Worm (Caenorhabditis elegans) whole organism, L4 larva: ENCODE results near the gene T10G3.4.

Source experiments
- F10B5.3 ChIP-seq: sonication (generic microtip); optimal IDR thresholded peaks from 2 replicates; lab custom pipeline; 2016; ENCODE audit warnings: mild to moderate bottlenecking, missing genetic modification characterization, missing compliant biosample characterization
- F26F4.8 ChIP-seq: fragments of 200-800 bp; sonication (Bioruptor generic); conservative IDR thresholded peaks from 2 replicates; pipeline ENCODE4 v1.3.6; 2022; ENCODE audit warnings: missing genetic modification characterization, missing compliant biosample characterization
- T20F7.1 ChIP-seq: fragments of 200-800 bp; sonication (Bioruptor generic); optimal IDR thresholded peaks from 2 replicates; lab custom pipeline; 2018; ENCODE audit warnings: mild to moderate bottlenecking, missing genetic modification characterization, missing compliant biosample characterization
- T26A8.4 ChIP-seq: fragments of 200-800 bp; sonication (Bioruptor generic); IDR thresholded peaks from 2 replicates; pipeline ENCODE4 v1.3.6; 2022; ENCODE audit warnings: missing genetic modification characterization, missing compliant biosample characterization
- Y48G9A.11 ChIP-seq: fragments of 200-800 bp; sonication (Bioruptor generic); IDR thresholded peaks from 2 replicates; pipeline ENCODE4 v1.3.6; 2022; ENCODE audit warnings: missing genetic modification reagents, missing genetic modification characterization, missing compliant biosample characterization
- aha-1 ChIP-seq: fragments of 150-350 bp; peaks from one replicate; lab custom pipeline; 2014; ENCODE audit warnings: missing biosample characterization, missing genetic modification characterization
- ceh-62 ChIP-seq: sonication (generic microtip); optimal IDR thresholded peaks from 2 replicates; lab custom pipeline; 2017; ENCODE audit warnings: missing biosample characterization, missing genetic modification characterization
- ces-1 ChIP-seq: fragments of 150-350 bp; sonication (generic microtip); optimal IDR thresholded peaks from 4 replicates; lab custom pipeline; 2014; ENCODE audit warnings: missing biosample characterization, missing genetic modification reagents, missing genetic modification characterization
- ctbp-1 ChIP-seq: fragments of 200-800 bp; sonication (Bioruptor generic); IDR thresholded peaks from 2 replicates; pipeline ENCODE4 v1.3.6; 2022; ENCODE audit warnings: missing genetic modification reagents, missing genetic modification characterization, missing compliant biosample characterization
- daf-19 ChIP-seq: fragments of 200-800 bp; sonication (Bioruptor generic); conservative IDR thresholded peaks from 2 replicates; pipeline ENCODE4 v1.3.6; 2022; ENCODE audit warnings: missing genetic modification characterization, missing compliant biosample characterization
- dpl-1 ChIP-seq: fragments of 150-350 bp; optimal IDR thresholded peaks from 2 replicates; lab custom pipeline; 2014; ENCODE audit warnings: missing biosample characterization, missing genetic modification reagents, missing genetic modification characterization
- duxl-1 ChIP-seq: sonication (generic microtip); optimal IDR thresholded peaks from 2 replicates; lab custom pipeline; 2016; ENCODE audit warnings: mild to moderate bottlenecking, missing genetic modification characterization, moderate library complexity, missing compliant biosample characterization; ENCODE audit not compliant: poor library complexity
- lin-38 ChIP-seq: fragments of 200-800 bp; sonication (Bioruptor generic); IDR thresholded peaks from 2 replicates; pipeline ENCODE4 v1.3.6; 2022; ENCODE audit warnings: missing genetic modification reagents, missing genetic modification characterization, missing compliant biosample characterization
- madf-9 ChIP-seq: fragments of 200-800 bp; sonication (Bioruptor generic); conservative IDR thresholded peaks from 2 replicates; pipeline ENCODE4 v1.3.6; 2022; ENCODE audit warnings: missing genetic modification reagents, missing genetic modification characterization, missing compliant biosample characterization
- mxl-2 ChIP-seq: fragments of 200-800 bp; sonication (Bioruptor generic); conservative IDR thresholded peaks from 2 replicates; pipeline ENCODE4 v1.3.6; 2022; ENCODE audit warnings: missing genetic modification reagents, missing genetic modification characterization, missing compliant biosample characterization
- nhr-25 ChIP-seq: sonication (generic microtip); optimal IDR thresholded peaks from 2 replicates; lab custom pipeline; 2017; ENCODE audit warnings: missing genetic modification characterization, mild to moderate bottlenecking, missing compliant biosample characterization, antibody characterized with exemption, moderate library complexity, borderline replicate concordance; ENCODE audit not compliant: insufficient read depth
- nhr-41 ChIP-seq: fragments of 200-800 bp; sonication (Bioruptor generic); IDR thresholded peaks from 2 replicates; pipeline ENCODE4 v1.3.6; 2022; ENCODE audit warnings: missing genetic modification reagents, missing genetic modification characterization, missing compliant biosample characterization
- php-3 ChIP-seq: fragments of 200-800 bp; sonication (Bioruptor generic); IDR thresholded peaks from 2 replicates; pipeline ENCODE4 v1.3.6; 2022; ENCODE audit warnings: missing genetic modification reagents, missing genetic modification characterization, missing compliant biosample characterization
- set-16 ChIP-seq: fragments of 200-800 bp; sonication (Bioruptor generic); IDR thresholded peaks from 2 replicates; pipeline ENCODE4 v1.3.6; 2022; ENCODE audit warnings: missing genetic modification reagents, missing genetic modification characterization, missing compliant biosample characterization
- skn-1 ChIP-seq: fragments of 150-350 bp; optimal IDR thresholded peaks from 2 replicates; lab custom pipeline; 2014; ENCODE audit warnings: missing biosample characterization, missing genetic modification characterization
- snpc-1.2 ChIP-seq: fragments of 200-800 bp; sonication (Bioruptor generic); IDR thresholded peaks from 2 replicates; pipeline ENCODE4 v1.3.6; 2022; ENCODE audit warnings: missing genetic modification reagents, missing genetic modification characterization, missing compliant biosample characterization
- spr-3 ChIP-seq: fragments of 200-800 bp; sonication (Bioruptor generic); optimal IDR thresholded peaks from 2 replicates; lab custom pipeline; 2018; ENCODE audit warnings: mild to moderate bottlenecking, missing genetic modification characterization, missing compliant biosample characterization
- unc-39 ChIP-seq: sonication (generic microtip); optimal IDR thresholded peaks from 2 replicates; lab custom pipeline; 2017; ENCODE audit warnings: missing biosample characterization, missing genetic modification characterization
- unc-62 ChIP-seq, 3 experiments: fragments of 150-350 bp in 1 of 3; sonication (generic microtip); optimal IDR thresholded peaks in 2 of 3; peaks in 1 of 3; 1 replicate in 1 of 3; 2 replicates in 2 of 3; lab custom pipeline; 2014 to 2017; ENCODE audit warnings: missing biosample characterization in 3 of 3, missing genetic modification characterization in 3 of 3, missing genetic modification reagents in 3 of 3, missing genotype in 1 of 3
- zfp-2 ChIP-seq: sonication (generic microtip); optimal IDR thresholded peaks from 2 replicates; lab custom pipeline; 2016; ENCODE audit warnings: mild to moderate bottlenecking, missing genetic modification characterization, missing compliant biosample characterization

Gene T10G3.4

ce11 chrV:13441661-13442060 is 42.6 kb downstream of the T10G3.4 start, which contains the start of gene col-162:
TSS of gene col-162 (plus strand) at chrV:13441961.
- no peak for TF ChIP-seq Y48G9A.11 (GFP tag; lab: Robert Waterston, UW)
- TF ChIP-seq php-3 (GFP tag; lab: Robert Waterston, UW): no peak
- no peak for TF ChIP-seq madf-9 (GFP tag; lab: Robert Waterston, UW)
- no peak for TF ChIP-seq F10B5.3 (tag; lab: Kevin White, UChicago)
- TF ChIP-seq unc-39: no peak
- no peak for TF ChIP-seq spr-3 (GFP tag; lab: Kevin White, UChicago)
- no peak for TF ChIP-seq ctbp-1 (GFP tag; lab: Robert Waterston, UW)
- TF ChIP-seq F26F4.8 (GFP tag; lab: Robert Waterston, UW): no peak

DNA sequence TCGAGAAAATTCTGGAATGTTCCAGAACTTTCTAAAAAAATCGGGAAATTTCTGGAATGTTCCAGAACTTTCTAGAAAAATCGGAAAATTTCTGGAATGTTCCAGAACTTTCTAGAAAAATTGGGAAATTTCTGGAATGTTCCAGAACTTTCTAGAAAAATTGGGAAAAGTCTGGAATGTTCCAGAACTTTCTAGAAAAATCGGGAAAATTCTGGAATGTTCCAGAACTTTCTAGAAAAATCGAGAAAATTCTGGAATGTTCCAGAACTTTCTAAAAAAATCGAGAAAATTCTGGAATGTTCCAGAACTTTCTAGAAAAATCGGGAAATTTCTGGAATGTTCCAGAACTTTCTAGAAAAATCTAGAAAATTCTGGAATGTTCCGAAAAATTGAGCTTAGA is 43.9 kb downstream of the T10G3.4 start:
- peak; percentile 34; the same call in 1 of the 2 replicates for TF ChIP-seq lin-38 (GFP tag; lab: Robert Waterston, UW)

DNA sequence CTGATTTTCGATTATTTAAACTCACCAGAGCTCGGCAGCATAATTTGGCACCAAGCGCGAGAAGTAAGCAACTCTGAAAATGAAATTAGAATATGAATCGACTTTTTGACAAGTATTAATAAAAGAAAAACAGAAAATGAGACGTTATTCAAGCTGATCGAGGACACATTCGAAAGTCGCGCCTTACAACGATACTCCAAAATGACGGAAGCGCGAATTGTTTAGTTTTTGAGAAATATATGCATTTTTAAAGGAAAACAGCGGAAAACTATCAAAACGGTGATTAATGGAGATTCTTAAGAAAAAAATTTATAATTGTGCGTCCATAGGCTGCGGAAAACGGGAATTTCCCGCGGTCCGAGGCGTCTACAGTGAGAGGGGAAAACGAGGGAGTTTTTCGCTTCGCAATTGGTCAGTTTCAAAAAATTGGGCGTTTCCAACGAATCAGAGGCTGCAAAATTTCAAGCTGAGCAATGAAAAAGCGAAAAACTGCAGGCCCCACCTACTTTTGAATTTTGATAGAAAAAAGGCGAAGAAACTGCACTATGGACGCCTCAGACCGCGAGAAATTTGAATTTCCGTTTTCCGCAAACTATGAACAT is 46.7 kb downstream of the T10G3.4 start, which contains the start of gene mes-4:
Gene mes-4 (minus strand): TSS at position 73 of the 602 bp plus-strand sequence.
- no peak for TF ChIP-seq daf-19 (GFP tag; lab: Robert Waterston, UW)
- no peak for TF ChIP-seq duxl-1 (tag; lab: Kevin White, UChicago)
- no peak for TF ChIP-seq snpc-1.2 (GFP tag; lab: Robert Waterston, UW)
- TF ChIP-seq dpl-1 (GFP tag; lab: Kevin White, UChicago): peak; percentile 53
- TF ChIP-seq set-16 (GFP tag; lab: Robert Waterston, UW): no peak
- TF ChIP-seq nhr-25: no peak
- peak; percentile 87 for TF ChIP-seq T20F7.1
- TF ChIP-seq ces-1 (GFP tag; lab: Kevin White, UChicago): no peak
- no peak for TF ChIP-seq T26A8.4
- TF ChIP-seq nhr-41 (GFP tag; lab: Robert Waterston, UW): no peak
- no peak for TF ChIP-seq zfp-2 (tag; lab: Kevin White, UChicago)
- peak in 1 of 2 experiments; percentile 78 for TF ChIP-seq unc-62 (GFP tag; optimal IDR thresholded peaks at IDR 0.05 in 1 of 2; lab: Kevin White, UChicago)
- TF ChIP-seq unc-62 (tag; optimal IDR thresholded peaks at IDR 0.05; lab: Kevin White, UChicago): no peak
- TF ChIP-seq skn-1 (tag; lab: Kevin White, UChicago): no peak

DNA sequence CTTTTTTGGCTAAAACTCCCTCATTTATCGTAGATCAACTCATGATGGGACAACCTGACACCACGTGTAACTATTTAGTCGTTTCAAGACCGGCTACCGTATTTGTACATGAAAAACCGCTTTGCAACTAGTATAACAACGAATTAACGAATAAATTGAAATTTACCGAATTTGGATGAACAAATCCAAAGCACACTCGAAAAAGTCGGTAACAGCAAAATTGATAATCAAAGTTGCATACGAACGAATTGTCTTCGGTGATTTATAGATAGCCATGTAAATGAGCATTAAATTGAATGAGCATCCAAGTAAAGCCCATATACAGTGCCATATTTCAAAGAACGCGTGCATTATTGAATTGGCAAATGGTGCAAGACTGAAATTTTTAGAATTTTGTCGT is 51.9 kb downstream of the T10G3.4 start, which contains the start of gene srd-17:
Gene srd-17 (minus strand): TSS at position 351 of the 400 bp plus-strand sequence.
- TF ChIP-seq mxl-2 (GFP tag; lab: Robert Waterston, UW): no peak
- TF ChIP-seq aha-1: peak; percentile 97
- no peak for TF ChIP-seq ceh-62 (tag; lab: Kevin White, UChicago)
